Worm (Caenorhabditis elegans) whole organism, L2 larva: Measurements from ENCODE around the gene srw-68.
A peak's percentile ranks its signal among the peaks of the same experiment; 100 is the strongest.

Experiments
- ceh-82 ChIP-seq: fragments of 150-350 bp; optimal IDR thresholded peaks from 2 replicates; lab custom pipeline; 2014; ENCODE audit warnings: missing biosample characterization, missing genetic modification characterization
- dmd-4 ChIP-seq: sonication (generic microtip); optimal IDR thresholded peaks from 2 replicates; lab custom pipeline; 2017; ENCODE audit warnings: missing biosample characterization, missing genetic modification characterization
- fos-1 ChIP-seq: fragments of 150-350 bp; optimal IDR thresholded peaks from 2 replicates; lab custom pipeline; 2014; ENCODE audit warnings: missing biosample characterization, missing genetic modification characterization
- mdl-1 ChIP-seq, 2 experiments: fragments of 150-350 bp in 1 of 2; sonication (generic microtip) in 1 of 2; optimal IDR thresholded peaks; 2 replicates each; lab custom pipeline; 2017; ENCODE audit warnings: missing biosample characterization in 2 of 2, missing genetic modification characterization in 2 of 2
- nhr-12 ChIP-seq: fragments of 150-350 bp; optimal IDR thresholded peaks from 2 replicates; lab custom pipeline; 2014; ENCODE audit warnings: missing biosample characterization, missing genetic modification characterization
- nhr-21 ChIP-seq: fragments of 150-350 bp; optimal IDR thresholded peaks from 2 replicates; lab custom pipeline; 2014; ENCODE audit warnings: missing biosample characterization, missing genetic modification characterization

DNA sequence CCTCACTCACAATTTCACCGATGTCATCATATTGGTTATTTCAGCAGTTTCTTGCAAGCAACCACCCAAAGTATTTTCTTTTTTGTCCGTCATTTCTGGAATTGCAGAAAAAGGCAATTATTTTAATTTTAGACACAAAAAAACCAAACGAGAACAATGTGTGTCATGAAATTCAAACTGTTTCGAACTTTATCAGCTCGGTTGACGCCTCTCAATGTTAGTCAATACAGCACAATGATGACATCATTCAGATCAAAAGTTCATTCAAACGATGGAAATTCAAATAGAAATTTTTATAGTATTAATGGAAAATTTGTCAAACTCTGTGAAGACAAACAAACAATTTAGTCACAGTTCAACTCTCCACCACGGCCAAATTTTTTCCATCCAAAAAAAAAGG, 34.6 kb downstream of the srw-68 start, which contains the start of gene fbxa-105:
- no peak for TF ChIP-seq ceh-82 (tag; lab: Kevin White, UChicago)
- peak; percentile 70 for TF ChIP-seq fos-1 (tag; lab: Kevin White, UChicago)
- no peak for TF ChIP-seq nhr-21 (tag; lab: Kevin White, UChicago)
- no peak for TF ChIP-seq nhr-12
- TF ChIP-seq dmd-4 (tag; lab: Kevin White, UChicago), result no peak
- no peak for TF ChIP-seq mdl-1 (tag; optimal IDR thresholded peaks at IDR 0.05; lab: Kevin White, UChicago)
